Worm (Caenorhabditis elegans): ENCODE measurements around the gene sphk-1.
A peak's percentile ranks its signal among the peaks of the same experiment; 100 is the strongest.

Gene sphk-1

DNA sequence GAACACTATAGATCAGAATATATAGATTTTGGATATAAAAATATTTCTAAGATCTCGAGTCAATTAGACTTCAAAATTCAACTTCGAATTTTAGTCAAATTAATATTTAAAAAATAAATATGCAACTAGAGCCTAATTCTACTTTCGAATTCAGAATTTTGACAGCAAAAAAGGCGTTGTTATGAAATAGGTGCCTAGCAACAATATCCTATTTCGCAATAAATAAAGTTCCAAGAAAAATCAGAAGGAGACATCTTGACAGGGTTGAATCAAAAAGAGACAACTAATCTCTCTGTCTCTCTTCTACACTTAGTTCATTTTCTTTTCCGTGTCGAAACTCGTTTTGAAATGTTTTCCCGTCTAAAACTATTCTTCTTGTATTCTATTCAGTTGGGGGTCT is 26.1 kb downstream of the sphk-1 start:
- no peak for TF ChIP-seq alr-1 (tag; optimal IDR thresholded peaks at IDR 0.05)
- TF ChIP-seq nhr-25 (tag; optimal IDR thresholded peaks at IDR 0.05), result peak; percentile 16

- TF ChIP-seq snpc-4 (tag; optimal IDR thresholded peaks at IDR 0.05) (peak; percentile 35), nhr-129 (tag; optimal IDR thresholded peaks at IDR 0.05) (no peak)
Observed at ce11 chrII:8670835-8671234, 30.6 kb downstream of the sphk-1 start.

ce11 chrII:8668871-8669270 is 32.6 kb downstream of the sphk-1 start:
- TF ChIP-seq nhr-25 (tag; optimal IDR thresholded peaks at IDR 0.05), result no peak
- TF ChIP-seq sma-9 (GFP tag; optimal IDR thresholded peaks at IDR 0.05), result no peak
- TF ChIP-seq sma-9 (tag; optimal IDR thresholded peaks at IDR 0.05), result no peak
- no peak for TF ChIP-seq nhr-6 (tag; optimal IDR thresholded peaks at IDR 0.05)

ce11 chrII:8664533-8664932 is 36.9 kb downstream of the sphk-1 start, which contains the start of gene etc-1:
etc-1 (plus strand) TSS chrII:8664833.
- TF ChIP-seq nhr-77 (tag; optimal IDR thresholded peaks at IDR 0.05), result no peak
- no peak for TF ChIP-seq gmeb-1 (tag; optimal IDR thresholded peaks at IDR 0.05)
- no peak for TF ChIP-seq crh-2 (tag; optimal IDR thresholded peaks at IDR 0.05)
- no peak for TF ChIP-seq lin-39 (tag; optimal IDR thresholded peaks at IDR 0.05)
- TF ChIP-seq peb-1 (tag; optimal IDR thresholded peaks at IDR 0.05), result no peak
- no peak for TF ChIP-seq dmd-4 (tag; optimal IDR thresholded peaks at IDR 0.05)
- no peak for TF ChIP-seq nhr-10 (tag; optimal IDR thresholded peaks at IDR 0.05)
- TF ChIP-seq ztf-11 (tag; optimal IDR thresholded peaks at IDR 0.05), result no peak
- no peak for TF ChIP-seq lin-13 (GFP tag; optimal IDR thresholded peaks at IDR 0.05)
- no peak for TF ChIP-seq unc-62 (GFP tag; optimal IDR thresholded peaks at IDR 0.05)
- no peak for TF ChIP-seq nhr-25 (tag; optimal IDR thresholded peaks at IDR 0.05)
- TF ChIP-seq alr-1 (tag; optimal IDR thresholded peaks at IDR 0.05), result no peak
- no peak for TF ChIP-seq ama-1 (optimal IDR thresholded peaks at IDR 0.05)
- no peak for TF ChIP-seq blmp-1 (tag; optimal IDR thresholded peaks at IDR 0.05; ENCODE audit: insufficient read depth)
- TF ChIP-seq elt-3 (tag; optimal IDR thresholded peaks at IDR 0.05), result no peak

DNA sequence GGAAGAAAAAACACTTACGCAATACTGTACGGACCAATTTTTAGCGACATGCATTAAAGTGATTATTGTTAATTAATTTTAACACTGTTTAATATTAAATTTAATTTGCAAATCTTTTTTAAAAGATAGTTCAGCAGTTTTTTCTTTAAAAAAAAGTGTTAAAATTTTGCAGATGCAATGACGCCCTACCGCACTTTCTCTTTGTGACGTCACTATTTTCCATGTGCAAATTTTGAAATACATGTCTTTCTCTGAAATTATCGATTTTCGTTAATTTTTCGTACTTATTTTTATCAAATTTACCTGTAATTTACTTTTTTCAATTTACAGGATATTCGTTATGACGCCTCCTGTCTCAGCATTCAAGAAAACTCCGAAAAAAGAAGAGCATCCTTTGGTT is 39.9 kb downstream of the sphk-1 start, which contains the start of the genes piga-1 and eif-2Bepsilon:
Gene piga-1, minus strand, starts transcription at position 174 of the 400 bp plus-strand sequence.
Gene eif-2Bepsilon, plus strand, starts transcription at position 331 of the 400 bp plus-strand sequence.
- TF ChIP-seq nhr-129 (tag; optimal IDR thresholded peaks at IDR 0.05) (peak; percentile 48), mdl-1 (tag; optimal IDR thresholded peaks at IDR 0.05) (peak in 1 of 2 experiments; percentile 1), crh-2 (tag; optimal IDR thresholded peaks at IDR 0.05) (peak; percentile 72), elt-3 (tag; optimal IDR thresholded peaks at IDR 0.05) (no peak), nhr-10 (tag; optimal IDR thresholded peaks at IDR 0.05) (no peak), sma-9 (GFP tag; optimal IDR thresholded peaks at IDR 0.05) (peak; percentile 21), sma-9 (tag; optimal IDR thresholded peaks at IDR 0.05) (no peak), mab-5 (tag; optimal IDR thresholded peaks at IDR 0.05) (no peak), ztf-4 (tag; optimal IDR thresholded peaks at IDR 0.05) (no peak), lsy-2 (tag; optimal IDR thresholded peaks at IDR 0.05) (peak in 1 of 2 experiments; percentile 74), unc-55 (GFP tag; optimal IDR thresholded peaks at IDR 0.05) (peak; percentile 84), skn-1 (tag; optimal IDR thresholded peaks at IDR 0.05) (no peak), nhr-6 (tag; optimal IDR thresholded peaks at IDR 0.05) (peak; percentile 24), nhr-77 (tag; optimal IDR thresholded peaks at IDR 0.05) (no peak), nhr-23 (tag; optimal IDR thresholded peaks at IDR 0.05) (no peak), Y55F3AM.14 (GFP tag; optimal IDR thresholded peaks at IDR 0.05) (no peak), ceh-16 (tag; optimal IDR thresholded peaks at IDR 0.05) (no peak), C34F6.9 (tag; optimal IDR thresholded peaks at IDR 0.05) (peak; percentile 88), lin-11 (tag; optimal IDR thresholded peaks at IDR 0.05) (no peak), fos-1 (tag; optimal IDR thresholded peaks at IDR 0.05) (peak; percentile 21), elt-1 (tag; optimal IDR thresholded peaks at IDR 0.05) (no peak), R02D3.7 (tag; optimal IDR thresholded peaks at IDR 0.05) (no peak), nhr-25 (tag; optimal IDR thresholded peaks at IDR 0.05) (no peak), sem-4 (tag; optimal IDR thresholded peaks at IDR 0.05) (no peak)
